Worm (Caenorhabditis elegans) whole organism, young adult: ENCODE results near the gene tbc-17.

Experiments used
- B0261.1 ChIP-seq: sonication (generic microtip); optimal IDR thresholded peaks from 2 replicates; lab custom pipeline; 2016; ENCODE audit warnings: mild to moderate bottlenecking, missing genetic modification characterization, moderate library complexity, missing compliant biosample characterization
- B0336.3 ChIP-seq: fragments of 200-800 bp; sonication (Bioruptor generic); IDR thresholded peaks from 2 replicates; pipeline ENCODE4 v1.3.6; 2022; ENCODE audit warnings: missing genetic modification characterization, missing compliant biosample characterization
- F23B12.7 ChIP-seq: sonication (generic microtip); optimal IDR thresholded peaks from 2 replicates; lab custom pipeline; 2017; ENCODE audit warnings: missing genetic modification characterization, mild to moderate bottlenecking, missing compliant biosample characterization, antibody characterized with exemption, moderate library complexity; ENCODE audit not compliant: insufficient read depth
- Y53G8AR.9 ChIP-seq: fragments of 200-800 bp; sonication (Bioruptor generic); conservative IDR thresholded peaks from 2 replicates; pipeline ENCODE4 v1.3.6; 2022; ENCODE audit warnings: missing genetic modification reagents, missing genetic modification characterization, missing compliant biosample characterization
- Y56A3A.18 ChIP-seq: fragments of 200-800 bp; sonication (Bioruptor generic); IDR thresholded peaks from 2 replicates; pipeline ENCODE4 v1.3.6; 2022; ENCODE audit warnings: missing genetic modification reagents, missing genetic modification characterization, missing compliant biosample characterization
- Y79H2A.3 ChIP-seq: fragments of 200-800 bp; sonication (Bioruptor generic); conservative IDR thresholded peaks from 2 replicates; pipeline ENCODE4 v1.3.6; 2022; ENCODE audit warnings: missing genetic modification reagents, missing genetic modification characterization, missing compliant biosample characterization
- Y95B8A.8 ChIP-seq: fragments of 200-800 bp; sonication (Bioruptor generic); IDR thresholded peaks from 2 replicates; pipeline ENCODE4 v1.3.6; 2022; ENCODE audit warnings: missing genetic modification reagents, missing genetic modification characterization, missing compliant biosample characterization
- akir-1 ChIP-seq: fragments of 200-800 bp; sonication (Bioruptor generic); optimal IDR thresholded peaks from 2 replicates; lab custom pipeline; 2018; ENCODE audit warnings: mild to moderate bottlenecking, missing genetic modification characterization, moderate library complexity, missing compliant biosample characterization
- aptf-3 ChIP-seq: fragments of 200-800 bp; sonication (Bioruptor generic); IDR thresholded peaks from 2 replicates; pipeline ENCODE4 v1.3.6; 2022; ENCODE audit warnings: missing genetic modification characterization, missing compliant biosample characterization
- athp-1 ChIP-seq: sonication (generic microtip); optimal IDR thresholded peaks from 2 replicates; lab custom pipeline; 2017; ENCODE audit warnings: mild to moderate bottlenecking, missing genetic modification characterization, missing compliant biosample characterization
- attf-3 ChIP-seq: fragments of 200-800 bp; sonication (Bioruptor generic); conservative IDR thresholded peaks from 2 replicates; pipeline ENCODE4 v1.3.6; 2022; ENCODE audit warnings: missing genetic modification reagents, missing genetic modification characterization, missing compliant biosample characterization
- cebp-1 ChIP-seq, 2 experiments: fragments of 200-800 bp in 1 of 2; sonication (Bioruptor generic) in 1 of 2; sonication (generic microtip) in 1 of 2; IDR thresholded peaks in 1 of 2; optimal IDR thresholded peaks in 1 of 2; 2 replicates each; pipeline versions ENCODE4 v1.3.6 to Lab custom; 2017 to 2022; ENCODE audit warnings: missing compliant biosample characterization in 2 of 2, missing genetic modification characterization in 2 of 2, mild to moderate bottlenecking in 1 of 2, missing genetic modification reagents in 1 of 2, moderate library complexity in 1 of 2
- cebp-2 ChIP-seq: fragments of 200-800 bp; sonication (Bioruptor generic); IDR thresholded peaks from 2 replicates; pipeline ENCODE4 v1.3.6; 2022; ENCODE audit warnings: missing genetic modification characterization, missing compliant biosample characterization
- ceh-40 ChIP-seq: fragments of 200-800 bp; sonication (Bioruptor generic); IDR thresholded peaks from 2 replicates; pipeline ENCODE4 v1.3.6; 2022; ENCODE audit warnings: missing genetic modification characterization, missing compliant biosample characterization
- ceh-91 ChIP-seq: fragments of 200-800 bp; sonication (Bioruptor generic); IDR thresholded peaks from 2 replicates; pipeline ENCODE4 v1.3.6; 2022; ENCODE audit warnings: missing genetic modification reagents, missing genetic modification characterization, missing compliant biosample characterization
- dox-1 ChIP-seq: fragments of 200-800 bp; sonication (Bioruptor generic); IDR thresholded peaks from 2 replicates; pipeline ENCODE4 v1.3.6; 2022; ENCODE audit warnings: missing genetic modification reagents, missing genetic modification characterization, missing compliant biosample characterization
- dpff-1 ChIP-seq: sonication (generic microtip); optimal IDR thresholded peaks from 2 replicates; lab custom pipeline; 2017; ENCODE audit warnings: mild to moderate bottlenecking, missing genetic modification characterization, missing compliant biosample characterization
- efl-1 ChIP-seq: fragments of 150-350 bp; optimal IDR thresholded peaks from 2 replicates; lab custom pipeline; 2014; ENCODE audit warnings: missing biosample characterization, missing genetic modification reagents, missing genetic modification characterization
- egl-18 ChIP-seq: fragments of 200-800 bp; sonication (Bioruptor generic); IDR thresholded peaks from 2 replicates; pipeline ENCODE4 v1.3.6; 2022; ENCODE audit warnings: missing genetic modification reagents, missing genetic modification characterization, missing compliant biosample characterization
- egrh-3 ChIP-seq: fragments of 200-800 bp; sonication (Bioruptor generic); IDR thresholded peaks from 2 replicates; pipeline ENCODE4 v1.3.6; 2022; ENCODE audit warnings: missing genetic modification reagents, missing genetic modification characterization, missing compliant biosample characterization
- gei-17 ChIP-seq: fragments of 200-800 bp; sonication (Bioruptor generic); optimal IDR thresholded peaks from 2 replicates; lab custom pipeline; 2018; ENCODE audit warnings: mild to moderate bottlenecking, missing genetic modification characterization, missing compliant biosample characterization
- him-1 ChIP-seq: sonication (generic microtip); optimal IDR thresholded peaks from 2 replicates; lab custom pipeline; 2016; ENCODE audit warnings: missing genotype, missing genetic modification reagents, missing genetic modification characterization, missing compliant biosample characterization
- hlh-12 ChIP-seq: sonication (generic microtip); optimal IDR thresholded peaks from 2 replicates; lab custom pipeline; 2016; ENCODE audit warnings: missing genetic modification characterization, missing compliant biosample characterization
- hmg-1.2 ChIP-seq: fragments of 200-800 bp; sonication (Bioruptor generic); IDR thresholded peaks from 2 replicates; pipeline ENCODE4 v1.3.6; 2022; ENCODE audit warnings: missing genetic modification reagents, missing genetic modification characterization, missing compliant biosample characterization
- lag-1 ChIP-seq: fragments of 200-800 bp; sonication (Bioruptor generic); IDR thresholded peaks from 2 replicates; pipeline ENCODE4 v1.3.6; 2022; ENCODE audit warnings: missing genetic modification reagents, missing genetic modification characterization, missing compliant biosample characterization
- let-526 ChIP-seq: fragments of 200-800 bp; sonication (Bioruptor generic); IDR thresholded peaks from 2 replicates; pipeline ENCODE4 v1.3.6; 2022; ENCODE audit warnings: missing genetic modification reagents, missing genetic modification characterization, missing compliant biosample characterization
- lin-26 ChIP-seq: fragments of 200-800 bp; sonication (Bioruptor generic); IDR thresholded peaks from 2 replicates; pipeline ENCODE4 v1.3.6; 2022; ENCODE audit warnings: missing genetic modification reagents, missing genetic modification characterization, missing compliant biosample characterization
- lin-35 ChIP-seq, 3 experiments: fragments of 150-350 bp in 2 of 3; sonication (generic microtip) in 1 of 3; optimal IDR thresholded peaks; 2 replicates each; lab custom pipeline; 2014 to 2018; ENCODE audit warnings: missing biosample characterization in 3 of 3, missing genetic modification characterization in 3 of 3, missing genetic modification reagents in 3 of 3
- lir-1 ChIP-seq: fragments of 200-800 bp; sonication (Bioruptor generic); conservative IDR thresholded peaks from 2 replicates; pipeline ENCODE4 v1.3.6; 2022; ENCODE audit warnings: missing genetic modification reagents, missing genetic modification characterization, missing compliant biosample characterization
- lsy-27 ChIP-seq: sonication (generic microtip); optimal IDR thresholded peaks from 2 replicates; lab custom pipeline; 2017; ENCODE audit warnings: missing genetic modification characterization, mild to moderate bottlenecking, missing compliant biosample characterization, antibody characterized with exemption, missing genotype, borderline replicate concordance; ENCODE audit not compliant: insufficient read depth
- madf-10 ChIP-seq: sonication (generic microtip); optimal IDR thresholded peaks from 2 replicates; lab custom pipeline; 2016; ENCODE audit warnings: mild to moderate bottlenecking, missing genetic modification characterization, missing compliant biosample characterization
- madf-8 ChIP-seq: fragments of 200-800 bp; sonication (Bioruptor generic); conservative IDR thresholded peaks from 2 replicates; pipeline ENCODE4 v1.3.6; 2022; ENCODE audit warnings: missing genetic modification reagents, missing genetic modification characterization, missing compliant biosample characterization
- mel-28 ChIP-seq: sonication (generic microtip); optimal IDR thresholded peaks from 2 replicates; lab custom pipeline; 2016; ENCODE audit warnings: borderline replicate concordance, mild to moderate bottlenecking, missing genetic modification characterization, missing compliant biosample characterization
- pha-4 ChIP-seq: fragments of 150-350 bp; sonication (generic microtip); optimal IDR thresholded peaks from 2 replicates; lab custom pipeline; 2014; ENCODE audit warnings: missing biosample characterization, missing genetic modification reagents, missing genetic modification characterization
- rpc-1 ChIP-seq, 2 experiments: fragments of 150-350 bp in 1 of 2; sonication (generic microtip) in 1 of 2; optimal IDR thresholded peaks; 2 replicates each; lab custom pipeline; 2014 to 2018; ENCODE audit warnings: missing biosample characterization in 1 of 2, missing genetic modification characterization in 1 of 2, missing genetic modification reagents in 1 of 2, missing genotype in 1 of 2
- snpc-1.1 ChIP-seq: sonication (generic microtip); optimal IDR thresholded peaks from 2 replicates; lab custom pipeline; 2017; ENCODE audit warnings: missing genetic modification characterization, mild to moderate bottlenecking, missing compliant biosample characterization, antibody characterized with exemption, moderate library complexity, missing genotype, missing genetic modification reagents; ENCODE audit not compliant: insufficient read depth
- sptf-2 ChIP-seq: fragments of 200-800 bp; sonication (Bioruptor generic); optimal IDR thresholded peaks from 2 replicates; lab custom pipeline; 2018; ENCODE audit warnings: mild to moderate bottlenecking, missing genetic modification characterization, missing compliant biosample characterization
- tbx-9 ChIP-seq: sonication (generic microtip); optimal IDR thresholded peaks from 2 replicates; lab custom pipeline; 2016; ENCODE audit warnings: borderline replicate concordance, missing genetic modification characterization, inconsistent platforms, missing compliant biosample characterization
- unc-130 ChIP-seq: sonication (generic microtip); optimal IDR thresholded peaks from 2 replicates; lab custom pipeline; 2016; ENCODE audit warnings: missing genetic modification reagents, missing genetic modification characterization, missing compliant biosample characterization
- xnd-1 ChIP-seq: sonication (generic microtip); optimal IDR thresholded peaks from 2 replicates; lab custom pipeline; 2016; ENCODE audit warnings: missing genotype, missing genetic modification reagents, missing genetic modification characterization, missing compliant biosample characterization
- ztf-22 ChIP-seq: fragments of 200-800 bp; sonication (Bioruptor generic); optimal IDR thresholded peaks from 2 replicates; lab custom pipeline; 2018; ENCODE audit warnings: mild to moderate bottlenecking, missing genetic modification characterization, moderate library complexity, missing compliant biosample characterization
- ztf-28 ChIP-seq: fragments of 200-800 bp; sonication (Bioruptor generic); IDR thresholded peaks from 2 replicates; pipeline ENCODE4 v1.3.6; 2022; ENCODE audit warnings: missing genetic modification reagents, missing genetic modification characterization, missing compliant biosample characterization
- ztf-6 ChIP-seq: fragments of 200-800 bp; sonication (Bioruptor generic); IDR thresholded peaks from 2 replicates; pipeline ENCODE4 v1.3.6; 2022; ENCODE audit warnings: missing genetic modification reagents, missing genetic modification characterization, missing compliant biosample characterization

tbc-17 gene

ce11 chrII:12738284-12739201, 44.3 kb downstream of the tbc-17 start, which contains the start of gene pisy-1 (continued):
- no peak for TF ChIP-seq madf-8 (GFP tag; lab: Robert Waterston, UW)

DNA sequence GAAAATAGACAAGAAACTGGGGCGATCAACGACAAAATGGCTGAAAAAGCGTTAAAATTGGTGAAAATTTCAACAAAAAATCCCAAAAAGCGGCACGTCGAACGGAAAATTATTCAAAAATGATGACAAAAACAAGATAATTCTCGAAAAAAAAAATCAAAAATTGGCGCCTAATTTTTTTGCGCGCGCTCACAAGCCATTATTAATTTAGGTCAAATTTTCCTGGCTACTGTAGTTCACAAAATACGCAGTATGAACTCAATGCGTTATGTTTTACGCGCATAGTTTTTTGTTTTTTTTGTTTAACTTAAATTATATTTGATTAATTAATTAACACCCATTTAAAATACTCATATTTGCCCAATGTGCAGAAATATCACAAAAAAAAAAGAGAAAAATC, 45.1 kb downstream of the tbc-17 start:
- TF ChIP-seq B0261.1, result no peak
- peak in 2 of 3 experiments; percentile 12 to 66 for TF ChIP-seq lin-35 (GFP tag; optimal IDR thresholded peaks at IDR 0.05; lab: Kevin White, UChicago)
- TF ChIP-seq gei-17 (GFP tag; lab: Kevin White, UChicago), result no peak
- TF ChIP-seq cebp-2, result no peak
- no peak for TF ChIP-seq let-526 (GFP tag; lab: Robert Waterston, UW)
- no peak for TF ChIP-seq rpc-1 (optimal IDR thresholded peaks at IDR 0.05; lab: Kevin White, UChicago)
- TF ChIP-seq rpc-1 (tag; optimal IDR thresholded peaks at IDR 0.05; lab: Kevin White, UChicago), result no peak
- TF ChIP-seq madf-8 (GFP tag; lab: Robert Waterston, UW), result peak; percentile 94
- no peak for TF ChIP-seq lsy-27 (tag; lab: Kevin White, UChicago)
- no peak for TF ChIP-seq Y56A3A.18 (GFP tag; lab: Robert Waterston, UW)
- TF ChIP-seq mel-28, result no peak
- no peak for TF ChIP-seq hlh-12 (tag; lab: Kevin White, UChicago)
- no peak for TF ChIP-seq dpff-1 (tag; lab: Kevin White, UChicago)
- TF ChIP-seq pha-4 (tag; lab: Kevin White, UChicago), result no peak
- TF ChIP-seq lir-1 (GFP tag; lab: Robert Waterston, UW), result 0 out of 2 replicates have a peak, but pooled peaks have one; percentile 49
- TF ChIP-seq ztf-28 (GFP tag; lab: Robert Waterston, UW), result no peak
- 0 out of 2 replicates have a peak, but pooled peaks have one; percentile 18 for TF ChIP-seq B0336.3
- peak; percentile 58 for TF ChIP-seq dox-1 (GFP tag; lab: Robert Waterston, UW)
- peak; percentile 98 for TF ChIP-seq efl-1 (GFP tag; lab: Kevin White, UChicago)
- no peak for TF ChIP-seq ztf-22 (GFP tag; lab: Kevin White, UChicago)
- TF ChIP-seq unc-130, result peak; percentile 56
- peak; percentile 91 for TF ChIP-seq Y95B8A.8 (GFP tag; lab: Robert Waterston, UW)
- TF ChIP-seq xnd-1 (tag; lab: Kevin White, UChicago), result peak; percentile 94
- no peak for TF ChIP-seq aptf-3
- TF ChIP-seq lag-1 (GFP tag; lab: Robert Waterston, UW), result no peak
- TF ChIP-seq him-1 (tag; lab: Kevin White, UChicago), result peak; percentile 22
- TF ChIP-seq lin-26 (GFP tag; lab: Robert Waterston, UW), result no peak
- TF ChIP-seq Y53G8AR.9 (GFP tag; lab: Robert Waterston, UW), result peak; percentile 60; the same call in 1 of the 2 replicates
- TF ChIP-seq ceh-40 (GFP tag; lab: Robert Waterston, UW), result no peak
- TF ChIP-seq attf-3 (GFP tag; lab: Robert Waterston, UW), result peak; percentile 59
- peak; percentile 78; the same call in 1 of the 2 replicates for TF ChIP-seq Y79H2A.3 (GFP tag; lab: Robert Waterston, UW)
- TF ChIP-seq F23B12.7, result no peak
- TF ChIP-seq ztf-6 (GFP tag; lab: Robert Waterston, UW), result no peak
- no peak for TF ChIP-seq cebp-1 (GFP tag; IDR thresholded peaks at IDR 0.05; lab: Robert Waterston, UW)
- no peak for TF ChIP-seq cebp-1 (tag; optimal IDR thresholded peaks at IDR 0.05; lab: Kevin White, UChicago)
- TF ChIP-seq snpc-1.1 (tag; lab: Kevin White, UChicago), result peak; percentile 74
- TF ChIP-seq egl-18 (GFP tag; lab: Robert Waterston, UW), result no peak
- TF ChIP-seq tbx-9 (tag; lab: Kevin White, UChicago), result no peak
- TF ChIP-seq madf-10 (tag; lab: Kevin White, UChicago), result no peak
- TF ChIP-seq akir-1 (GFP tag; lab: Kevin White, UChicago), result no peak
- TF ChIP-seq sptf-2, result no peak
- TF ChIP-seq hmg-1.2 (GFP tag; lab: Robert Waterston, UW), result peak; percentile 56; the same call in 1 of the 2 replicates
- peak; percentile 96 for TF ChIP-seq ceh-91 (GFP tag; lab: Robert Waterston, UW)
- peak; percentile 68 for TF ChIP-seq athp-1 (tag; lab: Kevin White, UChicago)
- TF ChIP-seq egrh-3 (GFP tag; lab: Robert Waterston, UW), result no peak
